Fruit fly (Drosophila melanogaster): ENCODE results near the gene RhoGAP102A.

The RhoGAP102A gene

dm6 chr4:210011-210649 is 44.7 kb upstream of the RhoGAP102A start, which contains the start of gene Crk (continued):
- TF ChIP-seq sug (tag; optimal IDR thresholded peaks at IDR 0.05) (no peak), Mad (GFP tag; optimal IDR thresholded peaks at IDR 0.05) (peak; percentile 19), CG2116 (GFP tag; optimal IDR thresholded peaks at IDR 0.05) (peak; percentile 42), ranshi (GFP tag; IDR thresholded peaks at IDR 0.05) (no peak), unc-4 (GFP tag; IDR thresholded peaks at IDR 0.05; ENCODE audit: partially characterized antibody) (no peak), CG2875 (GFP tag; optimal IDR thresholded peaks at IDR 0.05) (no peak), CG17359 (tag; optimal IDR thresholded peaks at IDR 0.05) (no peak), CG8089 (GFP tag; optimal IDR thresholded peaks at IDR 0.05) (peak; percentile 15), CG13123 (GFP tag; optimal IDR thresholded peaks at IDR 0.05) (no peak), CG15073 (GFP tag; optimal IDR thresholded peaks at IDR 0.05) (no peak), CG12071 (GFP tag; optimal IDR thresholded peaks at IDR 0.05) (no peak), CG8765 (GFP tag; IDR thresholded peaks at IDR 0.05) (no peak), NC2β (GFP tag; optimal IDR thresholded peaks at IDR 0.05) (no peak), CG8290 (GFP tag; optimal IDR thresholded peaks at IDR 0.05) (peak; percentile 69), CG8290 (tag; optimal IDR thresholded peaks at IDR 0.05) (peak; percentile 48 to 89), trh (GFP tag; optimal IDR thresholded peaks at IDR 0.05) (no peak), Dp (GFP tag; optimal IDR thresholded peaks at IDR 0.05) (no peak), CG4707 (GFP tag; optimal IDR thresholded peaks at IDR 0.05) (no peak), oc (tag; optimal IDR thresholded peaks at IDR 0.05) (no peak), zen (tag; optimal IDR thresholded peaks at IDR 0.05) (no peak), ssp (GFP tag; IDR thresholded peaks at IDR 0.05) (peak; percentile 100), ttk (GFP tag; IDR thresholded peaks at IDR 0.05) (no peak), Gsc (GFP tag; IDR thresholded peaks at IDR 0.05) (no peak), Nf-YC (tag; optimal IDR thresholded peaks at IDR 0.05) (no peak), BtbVII (GFP tag; optimal IDR thresholded peaks at IDR 0.05) (no peak), Oaz (GFP tag; IDR thresholded peaks at IDR 0.05) (no peak), bigmax (GFP tag; optimal IDR thresholded peaks at IDR 0.05) (no peak), toy (GFP tag; IDR thresholded peaks at IDR 0.05) (no peak), CG8388 (GFP tag; optimal IDR thresholded peaks at IDR 0.05) (no peak), zen2 (GFP tag; IDR thresholded peaks at IDR 0.05; ENCODE audit: partially characterized antibody) (no peak), Sry-δ (GFP tag; optimal IDR thresholded peaks at IDR 0.05) (peak; percentile 74), Sox100B (GFP tag; optimal IDR thresholded peaks at IDR 0.05) (no peak), vfl (GFP tag; optimal IDR thresholded peaks at IDR 0.05) (no peak), unpg (GFP tag; optimal IDR thresholded peaks at IDR 0.05) (no peak), grn (GFP tag; optimal IDR thresholded peaks at IDR 0.05) (no peak), eyg (GFP tag; optimal IDR thresholded peaks at IDR 0.05) (no peak), CG3847 (GFP tag; IDR thresholded peaks at IDR 0.05) (no peak), Sin3A (optimal IDR thresholded peaks at IDR 0.05) (peak; percentile 10), nom (GFP tag; optimal IDR thresholded peaks at IDR 0.05) (no peak), Hr78 (GFP tag; optimal IDR thresholded peaks at IDR 0.05) (peak in 1 of 2 experiments; percentile 14), MESR4 (GFP tag; optimal IDR thresholded peaks at IDR 0.05) (peak; percentile 93), Hr51 (GFP tag; optimal IDR thresholded peaks at IDR 0.05) (no peak), CG10431 (GFP tag; optimal IDR thresholded peaks at IDR 0.05) (no peak), Rfx (GFP tag; IDR thresholded peaks at IDR 0.05) (no peak), phol (tag; optimal IDR thresholded peaks at IDR 0.05) (no peak), Xbp1 (GFP tag; optimal IDR thresholded peaks at IDR 0.05) (no peak), tap (tag; optimal IDR thresholded peaks at IDR 0.05) (no peak), CG3726 (GFP tag; IDR thresholded peaks at IDR 0.05) (no peak), CG10543 (GFP tag; optimal IDR thresholded peaks at IDR 0.05) (no peak), otp (GFP tag; IDR thresholded peaks at IDR 0.05) (no peak), chinmo (GFP tag; IDR thresholded peaks at IDR 0.05; ENCODE audit: partially characterized antibody) (no peak)
